Fruit fly (Drosophila melanogaster) whole organism, wandering third instar larva: ENCODE measurements around the gene Atg17.

Source experiments
- Abd-B ChIP-seq: fragments of >200 bp; optimal IDR thresholded peaks from 2 replicates; lab custom pipeline; 2017; ENCODE audit warnings: missing biosample characterization, missing genetic modification characterization
- CG32264 ChIP-seq: fragments of 200-800 bp; sonication (Bioruptor generic); optimal IDR thresholded peaks from 2 replicates; lab custom pipeline; 2016; ENCODE audit warnings: missing biosample characterization, missing genetic modification characterization
- CG9705 ChIP-seq: fragments of 200-800 bp; sonication (Bioruptor generic); optimal IDR thresholded peaks from 2 replicates; lab custom pipeline; 2018; ENCODE audit warnings: missing biosample characterization, mild to moderate bottlenecking, missing genetic modification characterization
- CrebA ChIP-seq: fragments of 200-800 bp; sonication (Bioruptor generic); optimal IDR thresholded peaks from 2 replicates; lab custom pipeline; 2016; ENCODE audit warnings: missing biosample characterization, mild to moderate bottlenecking, missing genetic modification characterization, borderline replicate concordance
- Dfd ChIP-seq: fragments of >200 bp; optimal IDR thresholded peaks from 2 replicates; lab custom pipeline; 2017; ENCODE audit warnings: missing biosample characterization, missing genetic modification characterization
- Dif ChIP-seq: fragments of 200-275, 200-300 bp; sonication (Bioruptor generic); optimal IDR thresholded peaks from 2 replicates; lab custom pipeline; 2018; ENCODE audit warnings: missing biosample characterization, missing genetic modification characterization; ENCODE audit not compliant: partially characterized antibody
- GATAd ChIP-seq: sonication (Bioruptor generic); optimal IDR thresholded peaks from 2 replicates; lab custom pipeline; 2016; ENCODE audit warnings: missing biosample characterization, missing genetic modification characterization
- HLH106 ChIP-seq: fragments of 200-800 bp; optimal IDR thresholded peaks from 3 replicates; lab custom pipeline; 2019; ENCODE audit warnings: missing biosample characterization, mild to moderate bottlenecking, missing genetic modification characterization, moderate library complexity
- Hnf4 ChIP-seq: fragments of 200-800 bp; sonication (Bioruptor generic); optimal IDR thresholded peaks from 2 replicates; lab custom pipeline; 2016; ENCODE audit warnings: missing biosample characterization, mild to moderate bottlenecking, missing genetic modification characterization
- Hr78 ChIP-seq: fragments of >200 bp; optimal IDR thresholded peaks from 2 replicates; lab custom pipeline; 2017; ENCODE audit warnings: missing biosample characterization, missing genetic modification characterization
- Hr83 ChIP-seq: fragments of 200-300 bp; sonication (Bioruptor generic); optimal IDR thresholded peaks from 2 replicates; lab custom pipeline; 2016; ENCODE audit warnings: missing biosample characterization, mild to moderate bottlenecking, missing genetic modification characterization, moderate library complexity; ENCODE audit not compliant: poor library complexity, severe bottlenecking
- Jra ChIP-seq: sonication (Bioruptor generic); optimal IDR thresholded peaks from 2 replicates; lab custom pipeline; 2016; ENCODE audit warnings: missing biosample characterization, missing genetic modification characterization
- Mio ChIP-seq: sonication (Bioruptor generic); optimal IDR thresholded peaks from 2 replicates; lab custom pipeline; 2016; ENCODE audit warnings: missing biosample characterization, missing genetic modification characterization
- Myc ChIP-seq: fragments of >200 bp; optimal IDR thresholded peaks from 2 replicates; lab custom pipeline; 2017
- N ChIP-seq: fragments of >200 bp; optimal IDR thresholded peaks from 2 replicates; lab custom pipeline; 2018; ENCODE audit warnings: missing biosample characterization, missing external identifiers, missing genetic modification characterization
- OdsH ChIP-seq: fragments of 200-800 bp; sonication (Bioruptor generic); optimal IDR thresholded peaks from 2 replicates; lab custom pipeline; 2016; ENCODE audit warnings: missing biosample characterization, mild to moderate bottlenecking, missing genetic modification characterization
- Rel ChIP-seq, 2 experiments: fragments of 200-800 bp; sonication (Bioruptor generic) in 1 of 2; optimal IDR thresholded peaks; 2 replicates in 1 of 2; 3 replicates in 1 of 2; lab custom pipeline; 2016 to 2019; ENCODE audit warnings: mild to moderate bottlenecking in 2 of 2, missing biosample characterization in 2 of 2, missing genetic modification characterization in 2 of 2, moderate library complexity in 1 of 2
- Sp1 ChIP-seq: fragments of 200-800 bp; sonication (Bioruptor generic); optimal IDR thresholded peaks from 3 replicates; lab custom pipeline; 2019; ENCODE audit warnings: missing biosample characterization, mild to moderate bottlenecking, missing genetic modification characterization, moderate library complexity
- Vsx2 ChIP-seq: fragments of 200-300, 225-300 bp; sonication (Bioruptor generic); optimal IDR thresholded peaks from 2 replicates; lab custom pipeline; 2018; ENCODE audit warnings: missing biosample characterization, missing genetic modification characterization; ENCODE audit not compliant: partially characterized antibody
- br ChIP-seq: fragments of 200-800 bp; sonication (Bioruptor generic); optimal IDR thresholded peaks from 2 replicates; lab custom pipeline; 2016; ENCODE audit warnings: missing biosample characterization, missing genetic modification characterization
- brk ChIP-seq: fragments of 200-800 bp; sonication (Bioruptor generic); optimal IDR thresholded peaks from 2 replicates; lab custom pipeline; 2016; ENCODE audit warnings: missing biosample characterization, mild to moderate bottlenecking, missing genetic modification characterization
- dl ChIP-seq, 2 experiments: fragments of 175-275, 200-275 bp in 1 of 2; fragments of 200-275 bp in 1 of 2; sonication (Bioruptor generic); optimal IDR thresholded peaks; lab custom pipeline; 2018; ENCODE audit warnings: mild to moderate bottlenecking in 2 of 2, missing biosample characterization in 2 of 2, missing genetic modification characterization in 2 of 2, moderate library complexity in 2 of 2; ENCODE audit not compliant: partially characterized antibody in 2 of 2, insufficient read depth in 1 of 2
- dmrt93B ChIP-seq: fragments of 200-800 bp; sonication (Bioruptor generic); optimal IDR thresholded peaks from 2 replicates; lab custom pipeline; 2018; ENCODE audit warnings: missing biosample characterization, mild to moderate bottlenecking, missing genetic modification characterization
- dsf ChIP-seq: sonication (Bioruptor generic); optimal IDR thresholded peaks from 2 replicates; lab custom pipeline; 2016; ENCODE audit warnings: missing biosample characterization, missing genetic modification characterization, borderline replicate concordance
- ey ChIP-seq: fragments of 200-800 bp; sonication (Bioruptor generic); optimal IDR thresholded peaks from 2 replicates; lab custom pipeline; 2016; ENCODE audit warnings: missing biosample characterization, missing genetic modification characterization
- foxo ChIP-seq, 2 experiments: fragments of 200-800 bp; sonication (Bioruptor generic); optimal IDR thresholded peaks; 2 replicates in 1 of 2; 3 replicates in 1 of 2; lab custom pipeline; 2016 to 2017; ENCODE audit warnings: missing biosample characterization in 2 of 2, missing genetic modification characterization in 2 of 2
- fru ChIP-seq: fragments of 200-800 bp; sonication (Bioruptor generic); optimal IDR thresholded peaks from 3 replicates; lab custom pipeline; 2016; ENCODE audit warnings: missing biosample characterization, mild to moderate bottlenecking, missing genetic modification characterization
- h ChIP-seq: fragments of 200-800 bp; sonication (Bioruptor generic); optimal IDR thresholded peaks from 3 replicates; lab custom pipeline; 2016; ENCODE audit warnings: missing biosample characterization, mild to moderate bottlenecking, missing genetic modification characterization
- jim ChIP-seq: fragments of 175-275, 200-325 bp; sonication (Bioruptor generic); optimal IDR thresholded peaks from 2 replicates; lab custom pipeline; 2016; ENCODE audit warnings: missing biosample characterization, mild to moderate bottlenecking, missing genetic modification characterization
- lola ChIP-seq: fragments of >200 bp; optimal IDR thresholded peaks from 2 replicates; lab custom pipeline; 2017; ENCODE audit warnings: missing biosample characterization, missing genetic modification characterization
- pan ChIP-seq: fragments of >200 bp; optimal IDR thresholded peaks from 2 replicates; lab custom pipeline; 2017
- psq ChIP-seq: fragments of 200-800 bp; sonication (Bioruptor generic); optimal IDR thresholded peaks from 3 replicates; lab custom pipeline; 2017; ENCODE audit warnings: missing biosample characterization, mild to moderate bottlenecking, missing genetic modification characterization, moderate library complexity
- rgr ChIP-seq: fragments of 200-800 bp; sonication (Bioruptor generic); optimal IDR thresholded peaks from 3 replicates; lab custom pipeline; 2016; ENCODE audit warnings: missing biosample characterization, mild to moderate bottlenecking, missing genetic modification characterization
- sage ChIP-seq: fragments of 200-800 bp; sonication (Bioruptor generic); optimal IDR thresholded peaks from 2 replicates; lab custom pipeline; 2016; ENCODE audit warnings: missing biosample characterization, mild to moderate bottlenecking, missing genetic modification characterization
- sv ChIP-seq: fragments of 200-800 bp; sonication (Bioruptor generic); optimal IDR thresholded peaks from 3 replicates; lab custom pipeline; 2016; ENCODE audit warnings: missing biosample characterization, missing genetic modification characterization
- tai ChIP-seq: sonication (Bioruptor generic); optimal IDR thresholded peaks from 2 replicates; lab custom pipeline; 2016; ENCODE audit warnings: missing biosample characterization, missing genetic modification characterization
- usp ChIP-seq: fragments of >200 bp; optimal IDR thresholded peaks from 2 replicates; lab custom pipeline; 2017; ENCODE audit warnings: missing biosample characterization, missing genetic modification characterization
- woc ChIP-seq: sonication (Bioruptor generic); optimal IDR thresholded peaks from 2 replicates; lab custom pipeline; 2016; ENCODE audit warnings: missing biosample characterization, mild to moderate bottlenecking, missing genetic modification characterization

Atg17 gene

DNA sequence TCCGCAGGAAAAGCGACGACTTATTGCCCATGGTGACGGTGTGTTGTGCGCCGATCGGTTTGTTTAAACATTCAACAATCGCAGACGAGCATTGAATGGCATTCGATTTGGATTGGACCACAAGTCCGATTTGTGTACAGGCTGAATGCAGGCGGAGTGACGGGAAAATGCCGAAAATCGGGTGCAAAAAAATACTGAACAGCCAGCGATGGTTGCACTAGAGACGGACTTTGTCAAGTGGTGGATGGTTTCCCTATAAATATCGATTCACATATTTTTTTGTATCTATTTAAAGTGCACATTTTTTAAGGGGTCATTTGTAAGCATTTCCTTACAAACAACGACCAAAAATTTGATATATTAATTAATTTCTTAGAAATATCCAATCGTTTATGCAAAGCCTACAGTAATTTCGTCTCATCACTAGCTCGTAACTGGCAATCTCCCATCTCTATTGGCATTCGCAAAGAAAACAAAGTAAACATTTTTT is 14.8 kb upstream of the Atg17 start, which contains the start of the genes elm and MED27:
TSS of gene elm (minus strand) at position 170 of the 490 bp plus-strand sequence.
TSS of gene MED27 (plus strand) at position 448 of the 490 bp plus-strand sequence.
- TF ChIP-seq rgr (GFP tag; lab: Kevin White, UChicago) (peak; percentile 94), jim (GFP tag; lab: Kevin White, UChicago) (peak; percentile 3), GATAd (GFP tag; lab: Kevin White, UChicago) (peak; percentile 92), Jra (GFP tag; lab: Kevin White, UChicago) (peak; percentile 91), Mio (GFP tag; lab: Kevin White, UChicago) (peak; percentile 55), ey (GFP tag; lab: Kevin White, UChicago) (peak; percentile 94), Myc (lab: Kevin White, UChicago) (no peak), HLH106 (peak; percentile 95), dsf (GFP tag; lab: Kevin White, UChicago) (peak; percentile 93), brk (no peak), woc (GFP tag; lab: Kevin White, UChicago) (peak; percentile 97), dmrt93B (GFP tag; lab: Kevin White, UChicago) (peak; percentile 94), CrebA (GFP tag; lab: Kevin White, UChicago) (no peak), Vsx2 (GFP tag; lab: Kevin White, UChicago) (no peak), N (GFP tag; lab: Kevin White, UChicago) (no peak), fru (GFP tag; lab: Kevin White, UChicago) (peak; percentile 93), usp (GFP tag; lab: Kevin White, UChicago) (no peak), Sp1 (GFP tag; lab: Kevin White, UChicago) (peak; percentile 91), Hnf4 (GFP tag; lab: Kevin White, UChicago) (peak; percentile 95), Dfd (no peak), Hr78 (GFP tag; lab: Kevin White, UChicago) (no peak), lola (GFP tag; lab: Kevin White, UChicago) (no peak), CG32264 (GFP tag; lab: Kevin White, UChicago) (peak; percentile 81), pan (lab: Kevin White, UChicago) (no peak), psq (GFP tag; lab: Kevin White, UChicago) (peak; percentile 87), Dif (GFP tag; lab: Kevin White, UChicago) (peak; percentile 5), CG9705 (GFP tag; lab: Kevin White, UChicago) (peak; percentile 87), Hr83 (GFP tag; lab: Kevin White, UChicago) (peak; percentile 50), OdsH (peak; percentile 90), Rel (GFP tag; optimal IDR thresholded peaks at IDR 0.05; lab: Kevin White, UChicago) (no peak), Rel (tag; optimal IDR thresholded peaks at IDR 0.05; lab: Kevin White, UChicago) (peak; percentile 69), foxo (GFP tag; optimal IDR thresholded peaks at IDR 0.05; lab: Kevin White, UChicago) (peak; percentile 41 to 96), sage (peak; percentile 88), sv (GFP tag; lab: Kevin White, UChicago) (peak; percentile 91), tai (GFP tag; lab: Kevin White, UChicago) (no peak), br (peak; percentile 93), Abd-B (GFP tag; lab: Kevin White, UChicago) (no peak), dl (GFP tag; optimal IDR thresholded peaks at IDR 0.05; lab: Kevin White, UChicago; ENCODE audit: insufficient read depth in 1 of 2, partially characterized antibody in 2 of 2) (no peak), h (GFP tag; lab: Kevin White, UChicago) (peak; percentile 95)

DNA sequence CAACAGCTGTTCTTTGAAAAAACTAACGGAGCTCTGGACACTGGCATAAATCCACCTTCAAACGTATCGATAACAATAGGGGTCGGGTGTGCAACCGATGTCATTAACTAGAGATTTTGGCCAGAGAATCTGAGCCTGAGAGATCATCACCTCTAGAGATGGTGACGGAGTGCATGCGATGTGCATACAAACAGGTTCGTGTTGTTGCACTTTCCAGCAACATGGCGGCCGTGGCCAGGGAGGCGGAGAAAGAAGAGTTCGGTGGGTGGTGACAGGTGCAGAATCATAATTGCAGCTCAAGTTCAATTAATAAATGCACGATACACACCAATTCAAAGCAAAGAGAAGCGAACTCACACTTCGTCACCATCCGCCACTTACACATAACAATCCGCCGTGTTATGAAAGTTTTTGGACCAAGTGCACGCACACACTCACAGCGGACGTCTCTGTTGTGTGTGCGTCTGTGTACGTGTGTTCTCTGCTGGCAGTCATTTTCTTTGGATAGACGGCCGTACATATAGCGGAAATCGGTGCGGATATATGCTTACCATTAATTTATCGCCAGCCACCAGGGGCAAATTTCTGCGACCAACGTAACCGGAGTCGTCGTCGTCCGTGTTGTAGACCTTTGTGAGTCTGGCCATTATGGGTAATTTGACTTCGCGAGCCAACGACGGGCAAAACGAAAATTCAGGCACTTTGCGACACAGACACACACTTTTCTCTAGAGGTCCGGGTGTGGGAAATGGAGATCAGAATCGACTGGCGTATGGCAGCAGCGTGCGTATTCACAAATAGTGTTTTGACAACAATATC is 10.3 kb upstream of the Atg17 start:
- TF ChIP-seq rgr (GFP tag; lab: Kevin White, UChicago): peak; percentile 2
- TF ChIP-seq foxo (GFP tag; optimal IDR thresholded peaks at IDR 0.05; lab: Kevin White, UChicago): peak in 1 of 2 experiments; percentile 20
- peak; percentile 3 for TF ChIP-seq psq (GFP tag; lab: Kevin White, UChicago)
- peak; percentile 36 for TF ChIP-seq Hr83 (GFP tag; lab: Kevin White, UChicago)
- no peak for TF ChIP-seq Dif (GFP tag; lab: Kevin White, UChicago)
- TF ChIP-seq h (GFP tag; lab: Kevin White, UChicago): peak; percentile 39
- peak; percentile 5 for TF ChIP-seq OdsH
- no peak for TF ChIP-seq Rel (GFP tag; optimal IDR thresholded peaks at IDR 0.05; lab: Kevin White, UChicago)
- TF ChIP-seq Rel (tag; optimal IDR thresholded peaks at IDR 0.05; lab: Kevin White, UChicago): no peak
- peak; percentile 29 for TF ChIP-seq fru (GFP tag; lab: Kevin White, UChicago)
- TF ChIP-seq HLH106: no peak
- TF ChIP-seq Hnf4 (GFP tag; lab: Kevin White, UChicago): peak; percentile 15
